Fruit fly (Drosophila melanogaster): ENCODE data around the gene Miro.

The Miro gene

dm6 chr3R:24038736-24039556, at the start of gene Miro:
Gene Miro (minus strand): TSS chr3R:24038847.
- TF ChIP-seq Dll (optimal IDR thresholded peaks at IDR 0.05) (no peak), EcR (GFP tag; optimal IDR thresholded peaks at IDR 0.05) (no peak), pan (optimal IDR thresholded peaks at IDR 0.05) (no peak), usp (GFP tag; optimal IDR thresholded peaks at IDR 0.05) (no peak), CG8478 (optimal IDR thresholded peaks at IDR 0.05) (no peak)

DNA sequence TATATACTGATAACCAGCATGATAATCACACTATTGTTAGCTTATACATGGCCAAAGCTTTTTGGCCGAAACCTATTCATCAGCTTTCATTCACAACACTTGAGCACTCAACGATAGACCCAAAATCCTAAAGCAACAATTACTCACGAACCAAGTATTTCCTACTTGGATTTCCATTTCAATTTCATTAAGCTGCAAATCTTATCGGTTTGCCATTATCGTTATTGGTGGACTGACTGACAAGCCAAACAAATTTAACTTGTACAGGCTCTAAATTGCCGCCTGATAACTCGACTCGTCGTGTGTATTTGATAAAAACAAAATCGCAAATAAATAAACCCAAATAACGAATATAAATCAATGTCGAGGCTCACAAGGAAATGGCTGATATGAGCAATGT, 46.3 kb upstream of the Miro start:
- TF ChIP-seq psq (optimal IDR thresholded peaks at IDR 0.05) (no peak), pan (optimal IDR thresholded peaks at IDR 0.05) (no peak), usp (GFP tag; optimal IDR thresholded peaks at IDR 0.05) (no peak), CG8478 (optimal IDR thresholded peaks at IDR 0.05) (no peak), Dll (optimal IDR thresholded peaks at IDR 0.05) (no peak), EcR (GFP tag; optimal IDR thresholded peaks at IDR 0.05) (no peak)

- TF ChIP-seq psq (optimal IDR thresholded peaks at IDR 0.05) (no peak), EcR (GFP tag; optimal IDR thresholded peaks at IDR 0.05) (no peak), CG8478 (optimal IDR thresholded peaks at IDR 0.05) (no peak)
Measured at dm6 chr3R:24079613-24080012, 41.0 kb upstream of the Miro start.

DNA sequence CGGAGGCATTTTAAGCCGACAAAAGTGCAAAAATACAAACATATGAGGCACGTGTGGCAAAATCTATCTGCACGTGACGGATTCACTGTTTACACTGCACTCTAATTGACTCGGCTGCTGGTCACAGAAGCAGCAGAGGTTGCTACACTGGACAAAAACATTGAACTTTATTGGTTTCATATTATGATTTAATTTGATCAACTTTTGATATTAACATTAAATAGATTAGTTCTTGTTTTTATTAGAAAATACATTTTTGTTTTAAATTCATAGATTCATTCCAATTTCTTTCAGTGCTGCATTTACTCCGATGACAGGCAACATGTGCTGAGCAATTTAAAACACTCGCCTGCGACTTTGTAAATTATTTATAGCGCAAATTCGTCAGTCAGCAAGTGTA, 40.5 kb upstream of the Miro start:
- TF ChIP-seq pan (optimal IDR thresholded peaks at IDR 0.05) (no peak), Dll (optimal IDR thresholded peaks at IDR 0.05) (no peak), psq (optimal IDR thresholded peaks at IDR 0.05) (no peak), EcR (GFP tag; optimal IDR thresholded peaks at IDR 0.05) (no peak), CG8478 (optimal IDR thresholded peaks at IDR 0.05) (no peak), usp (GFP tag; optimal IDR thresholded peaks at IDR 0.05) (no peak)

dm6 chr3R:24073703-24074102, 35.1 kb upstream of the Miro start:
- no peak for TF ChIP-seq EcR (GFP tag; optimal IDR thresholded peaks at IDR 0.05)

DNA sequence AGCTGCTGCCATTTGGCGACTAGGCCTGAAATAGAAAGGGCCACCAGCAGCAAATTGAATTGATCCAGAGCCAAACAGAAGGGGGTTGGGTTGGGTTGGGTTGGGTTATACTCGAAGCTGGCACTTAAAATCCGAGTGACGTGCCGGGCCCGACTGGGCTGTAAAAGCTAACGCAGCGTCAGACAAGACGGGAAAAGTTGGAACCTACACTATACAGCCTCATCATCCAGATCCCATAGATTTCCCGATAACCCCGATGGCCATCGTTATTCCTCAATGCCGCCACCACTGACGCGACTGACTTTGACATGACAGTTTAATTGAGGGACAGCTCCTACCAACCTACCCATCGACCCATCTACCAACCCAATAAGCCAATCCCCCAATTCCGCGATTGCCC, 31.3 kb upstream of the Miro start:
- TF ChIP-seq CG8478 (optimal IDR thresholded peaks at IDR 0.05), result no peak
- TF ChIP-seq psq (optimal IDR thresholded peaks at IDR 0.05), result no peak
- no peak for TF ChIP-seq usp (GFP tag; optimal IDR thresholded peaks at IDR 0.05)

DNA sequence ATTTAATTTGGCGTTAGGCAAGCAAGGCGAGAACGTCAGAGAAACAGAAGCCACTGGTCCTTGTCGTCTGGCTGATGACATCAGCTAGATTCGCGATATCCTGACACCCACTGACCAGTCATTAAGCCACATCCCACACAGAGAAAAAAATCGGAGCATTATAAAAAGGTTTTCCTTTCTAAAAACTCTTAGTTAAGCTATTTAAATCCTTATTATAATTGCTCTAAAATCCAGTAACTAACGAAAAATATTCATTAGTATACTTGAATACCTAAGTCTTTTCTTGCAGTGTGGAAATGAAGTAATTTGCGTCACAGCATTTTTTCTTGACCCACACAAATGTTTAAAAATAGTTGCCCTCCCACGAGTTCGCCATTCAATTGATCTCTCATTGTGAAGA, 30.2 kb upstream of the Miro start:
- no peak for TF ChIP-seq pan (optimal IDR thresholded peaks at IDR 0.05)
- no peak for TF ChIP-seq psq (optimal IDR thresholded peaks at IDR 0.05)
- no peak for TF ChIP-seq usp (GFP tag; optimal IDR thresholded peaks at IDR 0.05)
- TF ChIP-seq EcR (GFP tag; optimal IDR thresholded peaks at IDR 0.05), result no peak
- no peak for TF ChIP-seq CG8478 (optimal IDR thresholded peaks at IDR 0.05)
- no peak for TF ChIP-seq Dll (optimal IDR thresholded peaks at IDR 0.05)

DNA sequence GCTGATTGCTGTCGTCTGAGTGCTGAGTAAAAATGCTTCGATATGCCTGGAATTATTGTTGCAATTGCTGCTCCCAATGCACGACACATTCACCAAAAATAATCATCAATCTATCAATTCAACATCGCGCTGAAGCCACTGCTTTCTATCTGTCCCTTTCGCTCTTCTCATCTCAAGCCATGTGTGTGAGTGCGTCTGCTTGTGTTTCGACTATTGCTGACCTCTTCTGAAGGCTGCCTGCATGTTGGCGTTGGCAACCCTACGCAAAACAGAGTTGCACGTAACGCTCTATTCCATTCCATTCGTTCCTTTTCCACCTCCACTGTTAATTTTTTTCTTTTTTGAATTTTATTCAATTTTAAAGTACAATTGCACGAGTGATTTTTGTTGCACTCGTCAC, 27.1 kb upstream of the Miro start:
- TF ChIP-seq Dll (optimal IDR thresholded peaks at IDR 0.05) (no peak), usp (GFP tag; optimal IDR thresholded peaks at IDR 0.05) (no peak), pan (optimal IDR thresholded peaks at IDR 0.05) (no peak), EcR (GFP tag; optimal IDR thresholded peaks at IDR 0.05) (no peak), psq (optimal IDR thresholded peaks at IDR 0.05) (no peak), CG8478 (optimal IDR thresholded peaks at IDR 0.05) (no peak)

dm6 chr3R:24058041-24058440, 19.4 kb upstream of the Miro start, which contains the start of gene SMC1:
Gene SMC1 (plus strand): TSS chr3R:24058287.
- no peak for TF ChIP-seq psq (optimal IDR thresholded peaks at IDR 0.05)
- TF ChIP-seq EcR (GFP tag; optimal IDR thresholded peaks at IDR 0.05), result no peak
- no peak for TF ChIP-seq usp (GFP tag; optimal IDR thresholded peaks at IDR 0.05)
- TF ChIP-seq pan (optimal IDR thresholded peaks at IDR 0.05), result no peak
- TF ChIP-seq Dll (optimal IDR thresholded peaks at IDR 0.05), result no peak
- no peak for TF ChIP-seq CG8478 (optimal IDR thresholded peaks at IDR 0.05)

- TF ChIP-seq CG8478 (optimal IDR thresholded peaks at IDR 0.05), result peak; percentile 66
- no peak for TF ChIP-seq usp (GFP tag; optimal IDR thresholded peaks at IDR 0.05)
Measured at dm6 chr3R:24057188-24057587, 18.5 kb upstream of the Miro start, which contains the start of gene Hsp68. Gene Hsp68 (minus strand): TSS chr3R:24057310.

- TF ChIP-seq CG8478 (optimal IDR thresholded peaks at IDR 0.05) (no peak), EcR (GFP tag; optimal IDR thresholded peaks at IDR 0.05) (no peak), usp (GFP tag; optimal IDR thresholded peaks at IDR 0.05) (no peak), Dll (optimal IDR thresholded peaks at IDR 0.05) (no peak), pan (optimal IDR thresholded peaks at IDR 0.05) (no peak), psq (optimal IDR thresholded peaks at IDR 0.05) (no peak)
Measured at dm6 chr3R:24054227-24054626, 15.6 kb upstream of the Miro start, which contains the start of gene CG6000. Gene CG6000 (plus strand): TSS chr3R:24054391.

DNA sequence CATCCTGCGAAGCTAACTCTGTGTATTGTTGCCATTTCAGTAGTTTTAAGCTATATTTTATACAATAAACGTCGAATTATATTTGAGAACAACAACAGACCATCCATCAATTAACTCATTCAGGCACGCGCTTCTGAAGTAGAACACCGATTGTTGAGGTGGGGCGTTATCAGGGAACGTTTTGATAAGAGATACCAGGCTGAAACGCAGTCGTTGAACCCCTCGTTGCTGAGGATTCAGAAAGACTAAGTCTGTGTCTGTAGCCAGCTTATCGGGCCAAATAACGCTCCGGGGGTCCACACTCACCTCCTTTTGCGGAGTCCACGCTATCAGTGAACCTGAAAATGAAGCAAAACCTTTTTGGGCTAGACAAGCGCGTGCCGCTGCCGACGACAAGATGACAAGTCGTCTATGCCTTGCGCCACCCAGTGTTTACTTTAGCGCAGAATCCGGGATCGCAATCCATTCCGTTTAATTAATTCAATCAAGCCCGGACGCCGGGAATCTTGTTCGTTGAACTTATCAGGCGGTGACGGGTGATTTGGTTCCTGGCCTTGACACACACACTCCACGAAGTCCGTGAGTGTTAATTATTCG, 15.0 kb upstream of the Miro start:
- TF ChIP-seq psq (optimal IDR thresholded peaks at IDR 0.05), result no peak
- no peak for TF ChIP-seq CG8478 (optimal IDR thresholded peaks at IDR 0.05)

dm6 chr3R:24051459-24052165, 13.0 kb upstream of the Miro start:
- no peak for TF ChIP-seq pan (optimal IDR thresholded peaks at IDR 0.05)
- TF ChIP-seq CG8478 (optimal IDR thresholded peaks at IDR 0.05), result no peak
- no peak for TF ChIP-seq usp (GFP tag; optimal IDR thresholded peaks at IDR 0.05)
- TF ChIP-seq Dll (optimal IDR thresholded peaks at IDR 0.05), result no peak
- TF ChIP-seq psq (optimal IDR thresholded peaks at IDR 0.05), result no peak
- TF ChIP-seq EcR (GFP tag; optimal IDR thresholded peaks at IDR 0.05), result no peak
